Fruit fly (Drosophila melanogaster): ENCODE results near the gene CG13711.

Gene CG13711

DNA sequence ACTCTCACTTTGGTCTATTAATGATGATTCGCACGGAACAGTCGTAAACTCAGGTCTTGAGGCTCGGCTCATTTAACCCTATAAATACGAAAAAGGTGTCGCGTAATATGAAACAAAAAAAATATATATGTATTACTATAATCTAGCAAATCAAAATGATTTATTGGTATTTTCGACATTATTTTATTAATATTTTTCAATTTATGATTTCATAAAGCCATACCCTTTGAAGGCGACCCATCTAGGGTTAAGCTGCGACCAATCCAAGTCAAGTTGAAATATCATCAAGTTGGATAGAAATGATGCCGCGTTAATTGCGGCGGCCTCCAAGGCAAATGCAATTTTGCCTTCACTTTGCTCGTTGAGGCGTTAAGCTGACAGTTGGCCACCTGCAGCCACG is 6.9 kb upstream of the CG13711 start:
- TF ChIP-seq ttk (optimal IDR thresholded peaks at IDR 0.05) (no peak), h (optimal IDR thresholded peaks at IDR 0.05) (no peak), insv (optimal IDR thresholded peaks at IDR 0.05) (no peak), Myc (optimal IDR thresholded peaks at IDR 0.05) (no peak), Sin3A (optimal IDR thresholded peaks at IDR 0.05) (no peak), psq (optimal IDR thresholded peaks at IDR 0.05) (no peak)

DNA sequence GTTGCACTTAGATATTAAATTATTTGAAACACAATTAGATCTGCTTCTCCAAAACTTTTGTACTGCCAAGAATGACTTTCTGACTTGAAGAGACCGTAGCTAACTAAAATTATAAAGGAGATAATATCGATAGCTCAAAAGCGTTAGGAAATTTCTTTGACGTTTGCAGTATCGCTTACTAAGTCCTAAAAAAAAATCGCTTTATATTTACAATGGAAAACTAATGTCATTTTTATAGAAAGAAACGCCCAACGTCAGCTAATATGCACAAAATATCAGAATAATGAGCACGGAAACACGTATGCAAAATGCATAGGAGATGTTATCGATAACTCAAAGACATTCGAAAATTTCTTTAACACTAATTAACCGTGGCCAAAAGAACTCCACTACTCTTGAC is 4.0 kb upstream of the CG13711 start, which contains the start of gene CG12493:
Gene CG12493, minus strand, starts transcription at position 101 of the 400 bp plus-strand sequence.
- TF ChIP-seq psq (optimal IDR thresholded peaks at IDR 0.05) (no peak), h (optimal IDR thresholded peaks at IDR 0.05) (no peak), ttk (optimal IDR thresholded peaks at IDR 0.05) (no peak), Myc (optimal IDR thresholded peaks at IDR 0.05) (no peak), insv (optimal IDR thresholded peaks at IDR 0.05) (no peak), Sin3A (optimal IDR thresholded peaks at IDR 0.05) (no peak)

DNA sequence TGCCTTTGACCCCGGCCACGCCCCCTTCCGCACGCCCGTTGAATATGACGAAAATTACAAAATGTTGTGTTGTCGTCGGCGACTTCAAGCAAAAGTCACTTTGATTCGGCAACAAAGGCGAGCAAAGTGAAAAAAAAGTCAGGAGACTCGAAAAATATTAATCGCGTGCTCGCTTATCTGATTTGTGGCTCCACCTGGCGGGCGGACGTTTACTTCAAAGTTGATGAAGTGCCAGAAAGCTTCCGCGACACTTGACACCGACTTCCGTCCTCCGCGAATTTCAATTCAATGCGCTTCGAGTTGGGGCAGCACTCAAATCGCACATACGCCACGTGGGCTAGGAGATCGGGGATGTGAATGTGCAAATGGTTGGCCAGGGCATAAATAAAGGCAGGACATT is 18.7 kb downstream of the CG13711 start:
- no peak for TF ChIP-seq insv (optimal IDR thresholded peaks at IDR 0.05)
- TF ChIP-seq Myc (optimal IDR thresholded peaks at IDR 0.05): no peak
- TF ChIP-seq Sin3A (optimal IDR thresholded peaks at IDR 0.05): no peak
- no peak for TF ChIP-seq psq (optimal IDR thresholded peaks at IDR 0.05)
- no peak for TF ChIP-seq ttk (optimal IDR thresholded peaks at IDR 0.05)
- no peak for TF ChIP-seq h (optimal IDR thresholded peaks at IDR 0.05)

DNA sequence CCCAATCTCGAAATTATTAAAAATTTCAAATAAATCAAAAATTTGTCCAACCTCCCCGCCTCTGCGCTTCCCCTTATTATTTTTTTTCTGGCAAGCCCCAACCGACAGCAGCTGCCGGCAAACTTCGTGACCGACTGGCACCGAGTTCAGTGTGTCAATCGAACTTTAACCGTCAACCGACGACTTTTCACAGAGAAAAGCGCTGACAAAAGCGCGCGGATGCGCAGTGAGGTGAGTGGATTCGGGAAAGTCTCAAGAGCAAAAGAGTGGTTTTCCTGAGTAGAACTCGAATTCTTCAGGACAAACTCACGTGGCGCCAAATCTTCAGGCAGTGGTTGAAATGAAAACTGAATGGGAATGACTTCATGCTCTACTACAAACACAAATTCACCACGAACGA is 43.0 kb downstream of the CG13711 start:
- TF ChIP-seq insv (optimal IDR thresholded peaks at IDR 0.05) (no peak), Sin3A (optimal IDR thresholded peaks at IDR 0.05) (no peak)

DNA sequence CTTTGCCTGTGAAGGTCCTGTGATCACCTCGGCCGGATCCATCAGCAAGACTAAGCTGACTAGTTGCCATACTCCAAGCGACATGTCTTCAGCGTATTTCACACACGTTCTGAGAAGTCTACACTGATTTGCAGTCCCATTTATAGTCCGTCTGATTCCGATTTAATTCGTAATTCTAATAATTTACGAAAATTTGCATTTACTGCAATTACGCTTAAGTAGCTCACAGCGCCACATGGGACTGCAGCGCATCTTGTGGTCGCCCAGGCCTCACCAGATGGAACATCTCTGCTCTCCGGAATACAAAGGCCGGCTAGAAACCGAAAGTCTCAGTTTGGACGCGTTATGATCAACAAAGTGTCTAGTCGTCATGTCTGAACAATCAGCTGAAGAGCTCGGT is 47.5 kb downstream of the CG13711 start, which contains the start of gene CG7509:
Gene CG7509, minus strand, starts transcription at position 101 of the 400 bp plus-strand sequence.
- TF ChIP-seq insv (optimal IDR thresholded peaks at IDR 0.05) (no peak), psq (optimal IDR thresholded peaks at IDR 0.05) (no peak), Sin3A (optimal IDR thresholded peaks at IDR 0.05) (no peak), h (optimal IDR thresholded peaks at IDR 0.05) (no peak), ttk (optimal IDR thresholded peaks at IDR 0.05) (no peak), Myc (optimal IDR thresholded peaks at IDR 0.05) (no peak)

DNA sequence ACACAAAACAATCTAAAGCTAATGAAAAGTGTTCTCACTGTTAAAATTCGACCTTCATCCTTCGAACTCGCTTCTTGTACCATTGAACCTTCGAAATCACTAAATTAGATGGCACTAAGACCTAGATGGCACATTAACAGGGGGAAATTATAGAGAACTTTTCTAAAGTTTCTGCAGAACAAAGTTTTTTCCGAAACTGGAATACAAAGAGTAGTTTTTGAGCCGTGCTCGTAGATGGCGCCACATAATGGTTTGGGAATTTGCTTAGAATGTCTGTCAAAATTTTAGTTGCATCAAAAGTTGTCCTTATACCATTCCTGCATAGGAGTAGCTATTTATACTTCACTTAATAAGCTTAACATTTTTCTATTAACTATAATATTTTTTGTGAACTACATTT is 48.1 kb downstream of the CG13711 start:
- TF ChIP-seq h (optimal IDR thresholded peaks at IDR 0.05): no peak
- no peak for TF ChIP-seq ttk (optimal IDR thresholded peaks at IDR 0.05)
- no peak for TF ChIP-seq insv (optimal IDR thresholded peaks at IDR 0.05)
- no peak for TF ChIP-seq Sin3A (optimal IDR thresholded peaks at IDR 0.05)
- TF ChIP-seq psq (optimal IDR thresholded peaks at IDR 0.05): no peak
- no peak for TF ChIP-seq Myc (optimal IDR thresholded peaks at IDR 0.05)

DNA sequence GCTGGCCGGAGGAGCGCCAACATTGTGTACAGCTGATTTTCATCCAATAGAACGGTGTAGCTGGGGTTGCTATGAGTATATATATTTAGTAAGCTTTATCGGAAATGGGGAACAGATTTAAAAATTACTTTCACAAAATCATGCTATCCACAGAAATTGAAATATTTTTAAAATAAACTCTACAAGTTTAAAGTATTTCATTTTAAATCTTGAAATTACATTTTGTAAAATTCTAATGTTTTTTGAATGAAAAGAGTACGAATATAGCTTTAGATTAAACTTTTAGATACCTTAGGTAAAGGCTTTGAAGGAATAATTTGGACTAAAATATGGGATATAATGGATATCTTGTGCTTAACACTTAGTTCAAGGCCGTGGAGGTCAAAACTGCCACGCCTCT is 49.6 kb downstream of the CG13711 start, which contains the start of gene CG18808:
Gene CG18808, minus strand, starts transcription at position 101 of the 400 bp plus-strand sequence.
- TF ChIP-seq h (optimal IDR thresholded peaks at IDR 0.05): no peak
- TF ChIP-seq insv (optimal IDR thresholded peaks at IDR 0.05): no peak
- TF ChIP-seq Sin3A (optimal IDR thresholded peaks at IDR 0.05): no peak
- no peak for TF ChIP-seq ttk (optimal IDR thresholded peaks at IDR 0.05)
- TF ChIP-seq psq (optimal IDR thresholded peaks at IDR 0.05): no peak
- no peak for TF ChIP-seq Myc (optimal IDR thresholded peaks at IDR 0.05)

All from Kc167 (cell line).